Worm (Caenorhabditis elegans) whole organism, mixed stage, embryonic: ENCODE results near the gene hhat-2.

ENCODE experiments used
- nhr-76 ChIP-seq: sonication (generic microtip); optimal IDR thresholded peaks from 2 replicates; lab custom pipeline; 2017; ENCODE audit warnings: missing biosample characterization, missing genetic modification characterization
- pha-4 ChIP-seq: fragments of 150-350 bp; optimal IDR thresholded peaks from 2 replicates; lab custom pipeline; 2018; ENCODE audit warnings: missing biosample characterization, missing genetic modification reagents, missing genetic modification characterization
- snpc-4 ChIP-seq: fragments of 150-350 bp; optimal IDR thresholded peaks from 2 replicates; lab custom pipeline; 2014; ENCODE audit warnings: missing biosample characterization, missing genetic modification characterization
- unc-62 ChIP-seq: fragments of 150-350 bp; optimal IDR thresholded peaks from 2 replicates; lab custom pipeline; 2014; ENCODE audit warnings: missing biosample characterization, missing genetic modification reagents, missing genetic modification characterization
- ztf-11 ChIP-seq: fragments of 150-350 bp; optimal IDR thresholded peaks from 2 replicates; lab custom pipeline; 2014; ENCODE audit warnings: missing biosample characterization, missing genetic modification characterization

- TF ChIP-seq snpc-4 (tag; lab: Kevin White, UChicago) (no peak), ztf-11 (tag; lab: Kevin White, UChicago) (no peak), nhr-76 (tag; lab: Kevin White, UChicago) (no peak), pha-4 (tag; lab: Kevin White, UChicago) (no peak), unc-62 (GFP tag; lab: Kevin White, UChicago) (no peak)
Observed at ce11 chrIV:14799186-14799585, 29.7 kb downstream of the hhat-2 start, which contains the start of gene Y57G11C.14.
